Fruit fly (Drosophila melanogaster) whole organism, adult: ENCODE measurements around the gene CG14805.

ENCODE experiments used
- CG11617 ChIP-seq: fragments of 200-800 bp; sonication (Bioruptor generic); optimal IDR thresholded peaks from 2 replicates; lab custom pipeline; 2017; ENCODE audit warnings: mild to moderate bottlenecking, missing biosample characterization, missing genetic modification reagents, missing genetic modification characterization
- CG12768 ChIP-seq: fragments of 200-800 bp; sonication (Bioruptor generic); optimal IDR thresholded peaks from 2 replicates; lab custom pipeline; 2017; ENCODE audit warnings: missing biosample characterization, missing genetic modification characterization, mild to moderate bottlenecking, moderate library complexity, missing genetic modification reagents
- CG14711 ChIP-seq: fragments of 200-800 bp; sonication (Bioruptor generic); optimal IDR thresholded peaks from 2 replicates; lab custom pipeline; 2018; ENCODE audit warnings: missing biosample characterization, mild to moderate bottlenecking, missing genetic modification characterization, moderate library complexity
- CG1620 ChIP-seq: fragments of 200-800 bp; sonication (Bioruptor generic); optimal IDR thresholded peaks from 2 replicates; lab custom pipeline; 2016; ENCODE audit warnings: missing biosample characterization, missing genetic modification characterization
- CG33017 ChIP-seq: fragments of 200-800 bp; sonication (Bioruptor generic); optimal IDR thresholded peaks from 2 replicates; lab custom pipeline; 2018; ENCODE audit warnings: missing biosample characterization, mild to moderate bottlenecking, missing genetic modification characterization, moderate library complexity
- CG5204 ChIP-seq: fragments of 200-800 bp; sonication (Bioruptor generic); optimal IDR thresholded peaks from 2 replicates; lab custom pipeline; 2016; ENCODE audit warnings: missing biosample characterization, missing genetic modification characterization
- CG7045 ChIP-seq: fragments of 200-800 bp; sonication (Bioruptor generic); optimal IDR thresholded peaks from 2 replicates; lab custom pipeline; 2017; ENCODE audit warnings: missing biosample characterization, mild to moderate bottlenecking, missing genetic modification characterization
- CG7101 ChIP-seq: fragments of 200-800 bp; sonication (Bioruptor generic); optimal IDR thresholded peaks from 2 replicates; lab custom pipeline; 2018; ENCODE audit warnings: missing biosample characterization, mild to moderate bottlenecking, missing genetic modification characterization, moderate library complexity
- Clk ChIP-seq: fragments of 200-800 bp; sonication (Bioruptor generic); optimal IDR thresholded peaks from 2 replicates; lab custom pipeline; 2017; ENCODE audit warnings: missing biosample characterization, missing genetic modification characterization
- Crg-1 ChIP-seq: fragments of 200-800 bp; sonication (Bioruptor generic); optimal IDR thresholded peaks from 2 replicates; lab custom pipeline; 2016; ENCODE audit warnings: missing biosample characterization, missing genetic modification characterization
- Hr96 ChIP-seq: fragments of 200-800 bp; sonication (Bioruptor generic); optimal IDR thresholded peaks from 2 replicates; lab custom pipeline; 2016; ENCODE audit warnings: missing biosample characterization, missing genetic modification characterization
- Mnt ChIP-seq: fragments of 200-800 bp; sonication (Bioruptor generic); optimal IDR thresholded peaks from 2 replicates; lab custom pipeline; 2016; ENCODE audit warnings: missing biosample characterization, mild to moderate bottlenecking, missing genetic modification characterization
- bab1 ChIP-seq: fragments of 200-800 bp; sonication (Bioruptor generic); optimal IDR thresholded peaks from 3 replicates; lab custom pipeline; 2019; ENCODE audit warnings: missing biosample characterization, mild to moderate bottlenecking, missing genetic modification characterization, moderate library complexity
- cic ChIP-seq: fragments of 200-800 bp; sonication (Bioruptor generic); optimal IDR thresholded peaks from 2 replicates; lab custom pipeline; 2017; ENCODE audit warnings: missing biosample characterization, mild to moderate bottlenecking, missing genetic modification characterization, moderate library complexity
- cnc ChIP-seq, 2 experiments: fragments of >200 bp; optimal IDR thresholded peaks; 2 replicates each; lab custom pipeline; 2017
- kay ChIP-seq: fragments of 200-800 bp; sonication (Bioruptor generic); peaks from one replicate; lab custom pipeline; 2016; ENCODE audit warnings: missing biosample characterization, missing genetic modification characterization, borderline replicate concordance
- ovo ChIP-seq: fragments of 200-800 bp; sonication (Bioruptor generic); optimal IDR thresholded peaks from 2 replicates; lab custom pipeline; 2016; ENCODE audit warnings: missing biosample characterization, missing genetic modification characterization
- pad ChIP-seq: fragments of 200-800 bp; sonication (Bioruptor generic); optimal IDR thresholded peaks from 3 replicates; lab custom pipeline; 2017; ENCODE audit warnings: missing biosample characterization, missing genetic modification characterization, mild to moderate bottlenecking, moderate library complexity, missing genetic modification reagents
- tj ChIP-seq: fragments of 200-800 bp; sonication (Bioruptor generic); optimal IDR thresholded peaks from 3 replicates; lab custom pipeline; 2017; ENCODE audit warnings: missing biosample characterization, mild to moderate bottlenecking, missing genetic modification characterization, moderate library complexity
- toe ChIP-seq: fragments of 200-800 bp; sonication (Bioruptor generic); optimal IDR thresholded peaks from 2 replicates; lab custom pipeline; 2016; ENCODE audit warnings: missing biosample characterization, missing genetic modification characterization

Gene CG14805

DNA sequence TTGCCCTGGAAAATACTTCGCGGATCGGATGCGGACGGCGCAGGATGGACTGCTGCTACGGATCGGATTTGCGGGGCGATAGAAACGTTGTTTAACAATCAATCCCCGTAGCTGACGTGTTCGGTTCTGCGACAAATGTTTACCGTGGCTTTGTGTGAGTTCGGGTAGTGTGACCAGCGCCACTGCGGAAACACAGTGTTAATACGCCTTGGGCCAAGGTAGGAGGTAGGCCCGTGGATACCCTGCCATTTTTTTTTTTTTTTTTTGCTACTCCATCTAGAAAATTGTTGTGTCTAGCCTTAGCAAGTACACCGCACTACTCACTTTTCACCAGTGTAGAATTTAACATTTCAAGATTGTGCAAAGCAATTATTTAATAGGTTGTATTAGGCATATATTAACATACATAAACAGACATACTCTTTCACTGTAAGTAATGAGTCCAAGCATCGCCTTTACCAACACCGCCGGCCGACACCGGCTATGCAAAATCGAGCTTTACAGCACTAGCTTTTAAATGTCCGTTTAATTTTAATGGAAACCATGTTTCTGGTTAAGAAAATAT is 15.4 kb upstream of the CG14805 start, which contains the start of gene deltaCOP:
Gene deltaCOP (minus strand): TSS at position 171 of the 565 bp plus-strand sequence.
- TF ChIP-seq CG14711 (tag; lab: Kevin White, UChicago) (peak; percentile 65), CG33017 (tag; lab: Kevin White, UChicago) (peak; percentile 61), CG11617 (GFP tag; lab: Kevin White, UChicago) (peak; percentile 88), CG7045 (GFP tag; lab: Kevin White, UChicago) (peak; percentile 53), Hr96 (GFP tag; lab: Kevin White, UChicago) (no peak), CG7101 (tag; lab: Kevin White, UChicago) (peak; percentile 86), bab1 (GFP tag; lab: Kevin White, UChicago) (peak; percentile 75), tj (GFP tag; lab: Kevin White, UChicago) (peak; percentile 67), pad (peak; percentile 82), Crg-1 (peak; percentile 96), kay (no peak), CG1620 (GFP tag; lab: Kevin White, UChicago) (peak; percentile 94), cic (GFP tag; lab: Kevin White, UChicago) (peak; percentile 35), CG5204 (GFP tag; lab: Kevin White, UChicago) (no peak), Clk (GFP tag; lab: Kevin White, UChicago) (peak; percentile 6), CG12768 (GFP tag; lab: Kevin White, UChicago) (peak; percentile 71), toe (GFP tag; lab: Kevin White, UChicago) (no peak), Mnt (GFP tag; lab: Kevin White, UChicago) (peak; percentile 90), cnc (optimal IDR thresholded peaks at IDR 0.05; lab: Kevin White, UChicago) (no peak), ovo (GFP tag; lab: Kevin White, UChicago) (peak; percentile 88)

DNA sequence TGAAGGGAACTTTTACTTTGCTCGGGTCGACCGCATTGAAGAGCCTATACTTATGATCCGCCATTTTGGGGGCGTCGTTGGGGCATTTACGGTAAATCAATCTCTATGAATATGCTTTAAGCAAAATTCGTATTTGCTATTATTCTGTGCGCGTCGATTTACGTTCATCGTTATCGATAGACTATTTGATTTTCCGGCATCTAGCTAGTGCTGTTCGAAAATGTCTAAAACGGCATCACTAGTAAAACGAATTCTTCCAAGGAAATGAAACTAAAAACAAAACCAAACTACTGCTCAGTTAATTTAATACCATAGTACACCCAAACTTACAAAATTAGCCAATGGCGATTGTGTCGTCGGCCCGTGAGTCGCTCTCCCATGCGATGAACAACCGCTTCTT is 11.4 kb upstream of the CG14805 start, which contains the start of the genes Gcna and MED18:
Gene Gcna (minus strand): TSS at position 163 of the 400 bp plus-strand sequence.
Gene MED18 (plus strand): TSS at position 237 of the 400 bp plus-strand sequence.
- TF ChIP-seq bab1 (GFP tag; lab: Kevin White, UChicago) (peak; percentile 28), ovo (GFP tag; lab: Kevin White, UChicago) (peak; percentile 10), cnc (optimal IDR thresholded peaks at IDR 0.05; lab: Kevin White, UChicago) (no peak), pad (no peak)

DNA sequence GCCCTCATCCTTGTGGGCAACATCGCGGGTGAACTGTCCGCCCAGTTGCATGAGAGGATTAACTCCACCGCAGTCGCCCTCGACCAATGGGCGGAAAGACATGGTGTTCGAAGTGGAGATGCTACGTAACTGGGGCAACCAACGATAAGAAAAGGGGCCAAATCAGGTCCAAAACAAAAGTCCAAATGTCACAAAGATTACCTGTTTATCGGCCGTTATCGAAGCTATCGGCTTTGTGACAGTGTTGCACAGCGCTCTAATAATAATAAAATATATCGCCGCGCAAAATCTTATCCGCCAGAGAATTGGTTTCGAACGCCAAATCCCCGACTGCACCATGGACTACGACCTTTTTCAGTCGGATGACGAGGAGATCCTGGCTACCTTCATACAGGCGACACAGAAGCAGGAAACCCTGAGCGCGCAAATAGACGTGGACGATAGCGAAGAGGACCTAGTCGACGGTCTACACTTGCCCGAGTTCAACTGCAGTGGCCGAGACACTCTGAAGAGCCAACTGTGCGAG is 8.5 kb upstream of the CG14805 start, which contains the start of the genes CG14803 and Pex5:
Gene CG14803 (plus strand): TSS at position 285 of the 526 bp plus-strand sequence.
Gene Pex5 (minus strand): TSS at position 476 of the 526 bp plus-strand sequence.
- TF ChIP-seq Clk (GFP tag; lab: Kevin White, UChicago) (no peak), Crg-1 (peak; percentile 24), CG5204 (GFP tag; lab: Kevin White, UChicago) (no peak), CG12768 (GFP tag; lab: Kevin White, UChicago) (peak; percentile 63), CG1620 (GFP tag; lab: Kevin White, UChicago) (peak; percentile 56), ovo (GFP tag; lab: Kevin White, UChicago) (no peak), CG33017 (tag; lab: Kevin White, UChicago) (no peak), toe (GFP tag; lab: Kevin White, UChicago) (no peak), CG14711 (tag; lab: Kevin White, UChicago) (no peak), CG11617 (GFP tag; lab: Kevin White, UChicago) (peak; percentile 21), kay (no peak), cic (GFP tag; lab: Kevin White, UChicago) (no peak), CG7101 (tag; lab: Kevin White, UChicago) (peak; percentile 55), cnc (optimal IDR thresholded peaks at IDR 0.05; lab: Kevin White, UChicago) (no peak), CG7045 (GFP tag; lab: Kevin White, UChicago) (no peak), bab1 (GFP tag; lab: Kevin White, UChicago) (peak; percentile 63), pad (peak; percentile 47), Mnt (GFP tag; lab: Kevin White, UChicago) (peak; percentile 48)

DNA sequence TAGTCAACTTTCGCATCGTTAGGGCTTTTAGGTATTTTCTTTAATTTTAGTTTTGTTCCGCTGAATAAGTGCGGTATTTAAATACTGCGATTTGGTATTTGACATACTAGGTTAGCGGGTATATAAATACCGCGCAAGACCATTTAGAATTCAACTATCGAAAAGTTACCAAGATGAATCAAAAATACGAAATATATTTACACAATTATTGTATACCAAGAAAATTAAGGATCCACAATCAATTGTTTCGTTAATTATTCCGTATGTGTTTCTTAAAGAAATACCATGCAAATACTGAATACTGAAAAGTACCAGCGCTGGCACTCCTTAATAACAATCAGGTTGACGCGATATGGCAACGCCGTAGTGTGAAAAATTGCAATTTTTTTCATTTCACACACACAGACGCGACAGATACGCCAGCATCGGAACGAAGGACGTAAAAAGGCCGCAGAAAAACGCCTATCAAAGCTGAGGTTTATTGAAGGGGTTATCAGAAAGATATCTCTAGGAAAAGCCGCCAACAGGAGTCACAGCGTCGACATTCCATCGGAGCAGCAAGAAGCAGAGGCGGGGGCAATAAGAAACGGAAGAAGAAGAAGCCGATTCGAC is 3.5 kb upstream of the CG14805 start, which contains the start of the genes Pgam5 and Vps26:
Gene Pgam5 (minus strand): TSS at position 51 of the 612 bp plus-strand sequence.
Gene Vps26 (plus strand): TSS at position 339 of the 612 bp plus-strand sequence.
- TF ChIP-seq tj (GFP tag; lab: Kevin White, UChicago) (peak; percentile 67), CG14711 (tag; lab: Kevin White, UChicago) (peak; percentile 5), kay (no peak), Mnt (GFP tag; lab: Kevin White, UChicago) (peak; percentile 52), pad (peak; percentile 12)

DNA sequence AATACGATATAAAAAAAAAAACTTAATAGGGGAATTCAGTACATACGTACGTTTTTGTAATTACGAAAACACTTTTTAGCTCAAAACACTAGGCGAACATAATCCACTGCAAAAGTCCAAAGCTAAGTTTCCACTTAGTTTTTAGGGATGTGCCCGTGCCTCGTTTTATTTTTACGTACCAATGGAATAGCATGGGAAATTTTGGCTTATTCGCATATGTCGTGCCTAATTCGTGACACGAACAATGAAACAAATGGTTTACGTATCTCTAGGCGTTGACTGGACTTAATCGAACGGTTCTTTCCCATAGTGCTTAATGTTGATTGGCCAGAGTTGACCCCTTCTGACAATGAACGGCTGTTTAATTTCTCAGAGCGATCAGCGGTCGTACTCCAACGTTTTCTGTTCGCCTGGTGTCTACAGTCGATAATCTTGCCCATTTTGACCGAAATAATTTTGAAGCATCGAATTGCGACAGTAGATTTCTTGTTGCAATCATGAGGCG is 2.5 kb downstream of the CG14805 start, which contains the start of gene CG14818:
Gene CG14818 (minus strand): TSS at position 169 of the 505 bp plus-strand sequence.
- TF ChIP-seq CG5204 (GFP tag; lab: Kevin White, UChicago), result no peak
- TF ChIP-seq cnc (optimal IDR thresholded peaks at IDR 0.05; lab: Kevin White, UChicago), result no peak
- no peak for TF ChIP-seq cic (GFP tag; lab: Kevin White, UChicago)
- TF ChIP-seq bab1 (GFP tag; lab: Kevin White, UChicago), result peak; percentile 85
- TF ChIP-seq CG12768 (GFP tag; lab: Kevin White, UChicago), result peak; percentile 36
- peak; percentile 20 for TF ChIP-seq Clk (GFP tag; lab: Kevin White, UChicago)
- TF ChIP-seq kay, result no peak
- TF ChIP-seq Mnt (GFP tag; lab: Kevin White, UChicago), result peak; percentile 66
- peak; percentile 53 for TF ChIP-seq tj (GFP tag; lab: Kevin White, UChicago)
- peak; percentile 78 for TF ChIP-seq CG1620 (GFP tag; lab: Kevin White, UChicago)
- TF ChIP-seq Hr96 (GFP tag; lab: Kevin White, UChicago), result peak; percentile 6
- TF ChIP-seq pad, result peak; percentile 99
- peak; percentile 69 for TF ChIP-seq CG7101 (tag; lab: Kevin White, UChicago)
- TF ChIP-seq CG7045 (GFP tag; lab: Kevin White, UChicago), result no peak
- TF ChIP-seq CG33017 (tag; lab: Kevin White, UChicago), result no peak
- peak; percentile 89 for TF ChIP-seq ovo (GFP tag; lab: Kevin White, UChicago)
- TF ChIP-seq CG14711 (tag; lab: Kevin White, UChicago), result peak; percentile 47
- TF ChIP-seq CG11617 (GFP tag; lab: Kevin White, UChicago), result peak; percentile 55
- TF ChIP-seq toe (GFP tag; lab: Kevin White, UChicago), result no peak
- TF ChIP-seq Crg-1, result no peak
